Worm (Caenorhabditis elegans): ENCODE measurements around the gene clec-185.

DNA sequence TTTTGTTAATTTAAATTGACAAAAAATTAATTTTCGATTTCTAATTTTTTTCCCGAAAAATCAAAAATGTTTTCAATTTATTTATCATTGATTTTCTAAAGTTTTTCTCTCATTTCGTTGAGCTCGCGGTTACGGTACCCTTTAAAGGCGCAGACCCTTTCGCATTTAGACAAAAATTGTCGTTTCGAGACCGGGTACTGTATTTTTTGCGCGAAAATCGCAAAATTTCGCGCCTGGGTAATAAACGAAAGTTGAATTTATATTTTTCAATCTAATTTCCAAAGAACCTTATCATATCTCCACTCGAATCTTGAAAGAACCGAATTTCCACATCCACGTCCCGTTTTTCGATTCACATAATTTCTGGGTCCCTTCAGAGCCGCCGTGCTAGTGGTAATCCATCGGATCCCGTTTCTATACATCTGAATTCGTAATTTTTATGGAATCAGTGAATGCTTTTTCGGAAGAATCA, 7.0 kb downstream of the clec-185 start, which contains the start of gene C25G4.3:
- TF ChIP-seq med-1 (GFP tag; optimal IDR thresholded peaks at IDR 0.05; ENCODE audit: insufficient read depth) (no peak), klf-2 (GFP tag; conservative IDR thresholded peaks at IDR 0.05) (no peak), tab-1 (GFP tag; IDR thresholded peaks at IDR 0.05) (no peak), cog-1 (tag; optimal IDR thresholded peaks at IDR 0.05) (no peak)

All from whole organism, midembryonic.